Worm (Caenorhabditis elegans) whole organism, L1 larva: ENCODE measurements around the gene mig-5.

ENCODE experiments used
- C16A3.4 ChIP-seq: fragments of 150-350 bp; optimal IDR thresholded peaks from 2 replicates; lab custom pipeline; 2014; ENCODE audit warnings: missing biosample characterization, missing genetic modification characterization
- F16B12.6 ChIP-seq: fragments of 150-350 bp; optimal IDR thresholded peaks from 2 replicates; lab custom pipeline; 2014; ENCODE audit warnings: missing biosample characterization, missing genetic modification characterization
- alr-1 ChIP-seq: fragments of 200-800 bp; sonication (Bioruptor generic); optimal IDR thresholded peaks from 2 replicates; lab custom pipeline; 2018; ENCODE audit warnings: borderline replicate concordance, mild to moderate bottlenecking, missing genetic modification characterization, missing compliant biosample characterization
- aly-2 ChIP-seq: fragments of 150-350 bp; optimal IDR thresholded peaks from 2 replicates; lab custom pipeline; 2014; ENCODE audit warnings: missing biosample characterization, missing genetic modification characterization
- ceh-8 ChIP-seq: fragments of 200-800 bp; sonication (Bioruptor generic); optimal IDR thresholded peaks from 2 replicates; lab custom pipeline; 2018; ENCODE audit warnings: mild to moderate bottlenecking, missing genetic modification characterization, moderate library complexity, missing compliant biosample characterization
- ceh-88 ChIP-seq: fragments of 200-800 bp; sonication (Bioruptor generic); IDR thresholded peaks from 2 replicates; pipeline ENCODE4 v1.3.6; 2022; ENCODE audit warnings: missing genetic modification characterization, missing compliant biosample characterization
- ceh-90 ChIP-seq: sonication (generic microtip); optimal IDR thresholded peaks from 2 replicates; lab custom pipeline; 2016; ENCODE audit warnings: missing genetic modification characterization, missing compliant biosample characterization
- ces-1 ChIP-seq: fragments of 150-350 bp; optimal IDR thresholded peaks from 2 replicates; lab custom pipeline; 2014; ENCODE audit warnings: missing biosample characterization, missing genetic modification reagents, missing genetic modification characterization
- dpl-1 ChIP-seq, 3 experiments: fragments of 150-350 bp in 2 of 3; sonication (generic microtip) in 1 of 3; optimal IDR thresholded peaks; 2 replicates each; lab custom pipeline; 2014 to 2017; ENCODE audit warnings: missing biosample characterization in 3 of 3, missing genetic modification characterization in 3 of 3, missing genetic modification reagents in 3 of 3
- dsc-1 ChIP-seq: sonication (generic microtip); optimal IDR thresholded peaks from 2 replicates; lab custom pipeline; 2016; ENCODE audit warnings: mild to moderate bottlenecking, missing genetic modification characterization, missing compliant biosample characterization
- efl-1 ChIP-seq, 4 experiments: fragments of 150-350 bp; optimal IDR thresholded peaks in 3 of 4; peaks in 1 of 4; 1 replicate in 1 of 4; 2 replicates in 3 of 4; lab custom pipeline; 2014; ENCODE audit warnings: missing biosample characterization in 2 of 4, missing genetic modification characterization in 2 of 4, missing genetic modification reagents in 2 of 4
- efl-3 ChIP-seq: fragments of 200-800 bp; sonication (Bioruptor generic); optimal IDR thresholded peaks from 2 replicates; lab custom pipeline; 2018; ENCODE audit warnings: mild to moderate bottlenecking, missing genetic modification characterization, missing compliant biosample characterization
- egl-13 ChIP-seq: sonication (generic microtip); optimal IDR thresholded peaks from 2 replicates; lab custom pipeline; 2016; ENCODE audit warnings: missing genotype, missing genetic modification reagents, missing genetic modification characterization, missing compliant biosample characterization
- fkh-10 ChIP-seq: sonication (generic microtip); optimal IDR thresholded peaks from 2 replicates; lab custom pipeline; 2017; ENCODE audit warnings: missing biosample characterization, missing genetic modification reagents, missing genetic modification characterization
- fkh-8 ChIP-seq: sonication (generic microtip); optimal IDR thresholded peaks from 2 replicates; lab custom pipeline; 2016; ENCODE audit warnings: mild to moderate bottlenecking, missing genetic modification characterization, missing compliant biosample characterization
- hlh-17 ChIP-seq: fragments of 200-800 bp; sonication (Bioruptor generic); optimal IDR thresholded peaks from 2 replicates; lab custom pipeline; 2018; ENCODE audit warnings: missing genetic modification characterization, mild to moderate bottlenecking, missing compliant biosample characterization, moderate library complexity, borderline replicate concordance
- hlh-4 ChIP-seq: sonication (generic microtip); optimal IDR thresholded peaks from 2 replicates; lab custom pipeline; 2016; ENCODE audit warnings: mild to moderate bottlenecking, missing genetic modification characterization, missing compliant biosample characterization
- hpl-2 ChIP-seq: fragments of 150-350 bp; optimal IDR thresholded peaks from 2 replicates; lab custom pipeline; 2014; ENCODE audit warnings: missing biosample characterization, missing genetic modification reagents, missing genetic modification characterization
- irx-1 ChIP-seq: sonication (generic microtip); optimal IDR thresholded peaks from 2 replicates; lab custom pipeline; 2016; ENCODE audit warnings: missing genetic modification characterization, missing compliant biosample characterization
- jun-1 ChIP-seq: fragments of 150-350 bp; optimal IDR thresholded peaks from 2 replicates; lab custom pipeline; 2014; ENCODE audit warnings: missing biosample characterization, missing genetic modification reagents, missing genetic modification characterization
- lin-13 ChIP-seq: fragments of 150-350 bp; optimal IDR thresholded peaks from 2 replicates; lab custom pipeline; 2014; ENCODE audit warnings: missing biosample characterization, missing genetic modification reagents, missing genetic modification characterization
- lin-14 ChIP-seq: fragments of 200-800 bp; sonication (Bioruptor generic); optimal IDR thresholded peaks from 2 replicates; lab custom pipeline; 2018; ENCODE audit warnings: mild to moderate bottlenecking, missing genetic modification characterization, moderate library complexity, missing compliant biosample characterization
- lin-15B ChIP-seq: fragments of 150-350 bp; sonication (generic microtip); optimal IDR thresholded peaks from 3 replicates; lab custom pipeline; 2014; ENCODE audit warnings: missing biosample characterization, missing genetic modification characterization
- lin-35 ChIP-seq, 2 experiments: fragments of 150-350 bp; optimal IDR thresholded peaks; 2 replicates each; lab custom pipeline; 2014; ENCODE audit warnings: missing biosample characterization in 2 of 2, missing genetic modification characterization in 2 of 2, missing genetic modification reagents in 2 of 2
- lsy-2 ChIP-seq, 2 experiments: fragments of 150-350 bp; optimal IDR thresholded peaks; 2 replicates each; lab custom pipeline; 2014; ENCODE audit warnings: missing biosample characterization in 2 of 2, missing genetic modification characterization in 2 of 2
- nhr-12 ChIP-seq: sonication (generic microtip); optimal IDR thresholded peaks from 2 replicates; lab custom pipeline; 2017; ENCODE audit warnings: missing biosample characterization, missing genetic modification characterization
- nhr-19 ChIP-seq: fragments of 200-800 bp; sonication (Bioruptor generic); conservative IDR thresholded peaks from 2 replicates; pipeline ENCODE4 v1.3.6; 2022; ENCODE audit warnings: missing genetic modification characterization, missing compliant biosample characterization
- nhr-76 ChIP-seq: sonication (generic microtip); optimal IDR thresholded peaks from 2 replicates; lab custom pipeline; 2017; ENCODE audit warnings: missing biosample characterization, missing genetic modification characterization
- nhr-84 ChIP-seq: sonication (generic microtip); optimal IDR thresholded peaks from 2 replicates; lab custom pipeline; 2017; ENCODE audit warnings: missing biosample characterization, missing genetic modification characterization
- nhr-85 ChIP-seq: sonication (generic microtip); peaks from one replicate; lab custom pipeline; 2016; ENCODE audit warnings: missing genetic modification characterization, inconsistent platforms, missing compliant biosample characterization
- nhr-90 ChIP-seq: sonication (generic microtip); optimal IDR thresholded peaks from 2 replicates; lab custom pipeline; 2016; ENCODE audit warnings: mild to moderate bottlenecking, missing genetic modification characterization, missing compliant biosample characterization; ENCODE audit not compliant: poor library complexity
- pax-3 ChIP-seq: fragments of 200-800 bp; sonication (Bioruptor generic); optimal IDR thresholded peaks from 2 replicates; lab custom pipeline; 2018; ENCODE audit warnings: mild to moderate bottlenecking, missing genetic modification characterization, moderate library complexity, missing compliant biosample characterization
- rnt-1 ChIP-seq: sonication (generic microtip); optimal IDR thresholded peaks from 2 replicates; lab custom pipeline; 2016; ENCODE audit warnings: mild to moderate bottlenecking, missing genetic modification characterization, moderate library complexity, missing compliant biosample characterization
- skn-1 ChIP-seq: fragments of 150-350 bp; optimal IDR thresholded peaks from 2 replicates; lab custom pipeline; 2014; ENCODE audit warnings: missing biosample characterization, missing genetic modification characterization
- snpc-4 ChIP-seq: fragments of 150-350 bp; optimal IDR thresholded peaks from 2 replicates; lab custom pipeline; 2014; ENCODE audit warnings: missing biosample characterization, missing genetic modification characterization
- snu-23 ChIP-seq: sonication (generic microtip); optimal IDR thresholded peaks from 2 replicates; lab custom pipeline; 2016; ENCODE audit warnings: missing genetic modification characterization, missing compliant biosample characterization
- sptf-1 ChIP-seq: fragments of 150-350 bp; optimal IDR thresholded peaks from 2 replicates; lab custom pipeline; 2014; ENCODE audit warnings: missing biosample characterization, missing genetic modification characterization
- unc-98 ChIP-seq: fragments of 200-800 bp; sonication (Bioruptor generic); IDR thresholded peaks from 2 replicates; pipeline ENCODE4 v1.3.6; 2022; ENCODE audit warnings: missing genetic modification characterization, missing compliant biosample characterization
- xbp-1 ChIP-seq: sonication (generic microtip); optimal IDR thresholded peaks from 2 replicates; lab custom pipeline; 2016; ENCODE audit warnings: missing genetic modification characterization, missing compliant biosample characterization
- ztf-4 ChIP-seq: fragments of 150-350 bp; optimal IDR thresholded peaks from 2 replicates; lab custom pipeline; 2014; ENCODE audit warnings: missing biosample characterization, missing genetic modification characterization

Gene mig-5

ce11 chrII:8156845-8157373, 27.9 kb downstream of the mig-5 start, which contains the start of the genes tub-1 and tmem-138:
Gene tub-1 (minus strand): TSS chrII:8156945.
Gene tmem-138 (plus strand): TSS chrII:8157323.
- TF ChIP-seq sptf-1 (tag; lab: Kevin White, UChicago) (no peak), nhr-84 (tag; lab: Kevin White, UChicago) (no peak), hlh-17 (GFP tag; lab: Kevin White, UChicago) (no peak), dsc-1 (tag; lab: Kevin White, UChicago) (peak; percentile 42), efl-3 (no peak), unc-98 (GFP tag; lab: Robert Waterston, UW) (no peak), fkh-8 (tag; lab: Kevin White, UChicago) (peak; percentile 70)
- TF ChIP-seq, all 84 proteins: peak for 2

DNA sequence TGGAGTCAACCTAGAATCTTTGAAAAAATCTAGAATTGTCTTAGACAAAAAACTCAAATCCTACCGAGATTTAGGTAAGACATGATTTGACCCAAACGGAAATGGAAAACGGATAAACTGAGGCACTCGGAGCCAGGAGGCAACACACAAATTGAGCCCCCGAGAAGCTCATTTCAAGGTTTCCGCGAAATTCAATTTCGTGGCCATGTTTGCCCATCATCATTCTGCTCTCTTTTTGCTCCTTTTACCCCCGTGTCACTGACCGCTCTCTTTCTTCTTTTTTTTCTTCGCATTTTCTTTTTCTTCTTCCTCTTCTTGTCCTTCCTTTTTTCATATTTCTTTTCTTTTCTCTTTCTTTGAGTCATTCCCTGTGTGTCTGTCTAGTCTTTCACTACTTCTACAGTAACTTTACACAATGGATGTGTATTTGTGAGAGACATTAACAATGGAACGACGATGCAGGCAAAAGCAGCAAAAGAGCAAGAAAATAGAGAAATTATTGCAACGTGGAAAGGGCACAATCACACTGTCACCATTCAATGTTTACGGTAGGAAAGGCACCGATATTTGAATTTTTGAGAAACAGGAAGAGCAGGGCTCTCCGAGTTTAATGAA, 32.0 kb downstream of the mig-5 start:
- TF ChIP-seq alr-1 (tag; lab: Kevin White, UChicago), result no peak
- no peak for TF ChIP-seq nhr-12 (tag; lab: Kevin White, UChicago)
- TF ChIP-seq snpc-4 (tag; lab: Kevin White, UChicago), result no peak
- peak; percentile 11 for TF ChIP-seq ces-1 (GFP tag; lab: Kevin White, UChicago)
- TF ChIP-seq snu-23 (GFP tag; lab: Kevin White, UChicago), result no peak
- no peak for TF ChIP-seq rnt-1 (tag; lab: Kevin White, UChicago)
- peak; percentile 44 for TF ChIP-seq fkh-10 (GFP tag; lab: Kevin White, UChicago)

- TF ChIP-seq xbp-1 (no peak), dsc-1 (tag; lab: Kevin White, UChicago) (no peak), nhr-76 (tag; lab: Kevin White, UChicago) (no peak), pax-3 (tag; lab: Kevin White, UChicago) (no peak), dpl-1 (GFP tag; optimal IDR thresholded peaks at IDR 0.05; lab: Kevin White, UChicago) (no peak), efl-3 (no peak), egl-13 (tag; lab: Kevin White, UChicago) (no peak), sptf-1 (tag; lab: Kevin White, UChicago) (no peak), ztf-4 (tag; lab: Kevin White, UChicago) (no peak)
Observed at ce11 chrII:8149930-8150329, 34.9 kb downstream of the mig-5 start, which contains the start of gene F10B5.3. Gene F10B5.3 (minus strand): TSS chrII:8150030.

DNA sequence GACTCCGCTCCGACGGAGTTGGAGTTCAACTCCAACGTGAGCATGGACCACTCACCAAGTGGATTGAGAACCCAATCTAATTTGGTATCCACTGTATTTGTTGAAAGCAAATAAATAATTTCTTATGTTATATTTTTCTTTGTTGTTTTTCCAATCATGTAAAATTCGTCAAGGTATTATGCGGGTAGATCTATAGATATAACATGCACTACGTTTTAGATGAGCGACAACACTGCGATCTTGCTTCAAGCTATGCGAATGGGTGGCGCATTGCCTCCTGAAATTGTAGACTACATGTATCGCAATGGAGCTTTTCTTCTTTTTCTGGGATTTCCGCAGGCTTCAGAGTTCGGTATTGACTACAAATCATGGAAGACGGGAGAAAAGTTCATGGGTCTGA, 40.3 kb downstream of the mig-5 start, which contains the start of gene F10B5.2:
Gene F10B5.2, plus strand, starts transcription at position 220 of the 400 bp plus-strand sequence.
- no peak for TF ChIP-seq aly-2 (tag; lab: Kevin White, UChicago)
- no peak for TF ChIP-seq ceh-88 (GFP tag; lab: Robert Waterston, UW)
- no peak for TF ChIP-seq efl-1 (optimal IDR thresholded peaks at IDR 0.05; lab: Kevin White, UChicago)
- TF ChIP-seq efl-1 (GFP tag; optimal IDR thresholded peaks at IDR 0.05 in 1 of 2; lab: Kevin White, UChicago), result peak in 1 of 2 experiments; percentile 75
- TF ChIP-seq nhr-90 (tag; lab: Kevin White, UChicago), result no peak
- TF ChIP-seq lsy-2 (tag; optimal IDR thresholded peaks at IDR 0.05; lab: Kevin White, UChicago), result peak in 1 of 2 experiments; percentile 43
- no peak for TF ChIP-seq rnt-1 (tag; lab: Kevin White, UChicago)
- TF ChIP-seq ceh-90, result no peak
- no peak for TF ChIP-seq hpl-2 (GFP tag; lab: Kevin White, UChicago)

- peak; percentile 67 to 74 for TF ChIP-seq efl-1 (optimal IDR thresholded peaks at IDR 0.05; lab: Kevin White, UChicago)
- TF ChIP-seq efl-1 (GFP tag; optimal IDR thresholded peaks at IDR 0.05 in 1 of 2; lab: Kevin White, UChicago), result peak; percentile 70 to 90
- no peak for TF ChIP-seq irx-1 (tag; lab: Kevin White, UChicago)
- 0 out of 2 replicates have a peak, but pooled peaks have one; percentile 23 for TF ChIP-seq nhr-19 (GFP tag; lab: Robert Waterston, UW)
- no peak for TF ChIP-seq jun-1 (tag; lab: Kevin White, UChicago)
- peak; percentile 79 to 83 for TF ChIP-seq lin-35 (GFP tag; optimal IDR thresholded peaks at IDR 0.05; lab: Kevin White, UChicago)
- peak; percentile 48 for TF ChIP-seq xbp-1
- TF ChIP-seq fkh-10 (GFP tag; lab: Kevin White, UChicago), result no peak
- no peak for TF ChIP-seq alr-1 (tag; lab: Kevin White, UChicago)
- TF ChIP-seq ceh-8, result no peak
- TF ChIP-seq lin-13 (GFP tag; lab: Kevin White, UChicago), result peak; percentile 12
- TF ChIP-seq skn-1 (tag; lab: Kevin White, UChicago), result peak; percentile 56
- peak; percentile 72 for TF ChIP-seq nhr-85 (tag; lab: Kevin White, UChicago)
- no peak for TF ChIP-seq hlh-4 (tag; lab: Kevin White, UChicago)
- TF ChIP-seq lin-15B (tag; lab: Kevin White, UChicago), result peak; percentile 43
- peak; percentile 83 for TF ChIP-seq F16B12.6
- TF ChIP-seq lin-14 (GFP tag; lab: Kevin White, UChicago), result no peak
- peak; percentile 51 to 74 (median 71) for TF ChIP-seq dpl-1 (GFP tag; optimal IDR thresholded peaks at IDR 0.05; lab: Kevin White, UChicago)
- peak; percentile 59 for TF ChIP-seq C16A3.4 (tag; lab: Kevin White, UChicago)
Observed at ce11 chrII:8143278-8143931, 41.4 kb downstream of the mig-5 start, which contains the start of the genes ints-11 and rpl-10. Gene ints-11 (minus strand): TSS chrII:8143478. Gene rpl-10 (plus strand): TSS chrII:8143881.
